Worm (Caenorhabditis elegans): Measurements from ENCODE around the gene T11B7.2.

DNA sequence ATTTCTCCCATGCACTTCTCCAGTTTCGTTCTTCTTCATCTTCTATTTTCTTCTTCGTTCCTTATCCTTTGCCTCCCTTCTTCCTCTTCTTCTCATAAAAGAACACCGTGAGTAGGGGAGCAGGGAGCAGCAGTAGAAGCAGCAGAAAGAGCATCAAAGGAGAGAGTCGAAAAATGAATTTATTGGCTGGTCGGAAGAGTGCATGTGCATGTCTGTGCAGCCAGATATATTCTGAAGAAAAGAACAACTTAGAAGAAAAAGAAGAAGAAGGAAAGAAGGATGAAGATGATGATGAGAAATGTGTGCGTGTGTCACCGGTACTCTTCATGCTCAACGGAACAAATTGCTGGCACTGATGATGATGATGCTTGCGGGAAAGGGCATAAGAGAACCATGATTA lies 48.1 kb downstream of the T11B7.2 start:
- TF ChIP-seq B0336.3 (GFP tag; IDR thresholded peaks at IDR 0.05) = no peak
- no peak for TF ChIP-seq ztf-28 (GFP tag; IDR thresholded peaks at IDR 0.05)
- TF ChIP-seq unc-62 (GFP tag; optimal IDR thresholded peaks at IDR 0.05) = no peak
- no peak for TF ChIP-seq atf-7 (tag; optimal IDR thresholded peaks at IDR 0.05)
- no peak for TF ChIP-seq tbp1 (GFP tag; optimal IDR thresholded peaks at IDR 0.05)
